Fruit fly (Drosophila melanogaster) S2 (cell line): ENCODE results near the gene CG42238.

ENCODE experiments used
- CG8478 ChIP-seq: fragments of >200 bp; optimal IDR thresholded peaks from 2 replicates; lab custom pipeline; 2018
- CTCF ChIP-seq, 2 experiments: fragments of >200 bp; optimal IDR thresholded peaks; 2 replicates each; lab custom pipeline; 2018

dm6 chr2L:20970792-20971191 is 81.2 kb downstream of the CG42238 start:
- TF ChIP-seq CTCF (optimal IDR thresholded peaks at IDR 0.05; lab: Kevin White, UChicago) (no peak), CG8478 (lab: Kevin White, UChicago) (no peak)
